Fruit fly (Drosophila melanogaster) whole organism, wandering third instar larva: Measurements from ENCODE around the gene CG3294.
A peak's percentile ranks its signal among the peaks of the same experiment; 100 is the strongest.

ENCODE experiments used
- CG32264 ChIP-seq: fragments of 200-800 bp; sonication (Bioruptor generic); optimal IDR thresholded peaks from 2 replicates; lab custom pipeline; 2016; ENCODE audit warnings: missing biosample characterization, missing genetic modification characterization
- CrebA ChIP-seq: fragments of 200-800 bp; sonication (Bioruptor generic); optimal IDR thresholded peaks from 2 replicates; lab custom pipeline; 2016; ENCODE audit warnings: missing biosample characterization, mild to moderate bottlenecking, missing genetic modification characterization, borderline replicate concordance
- Dfd ChIP-seq: fragments of >200 bp; optimal IDR thresholded peaks from 2 replicates; lab custom pipeline; 2017; ENCODE audit warnings: missing biosample characterization, missing genetic modification characterization
- GATAd ChIP-seq: sonication (Bioruptor generic); optimal IDR thresholded peaks from 2 replicates; lab custom pipeline; 2016; ENCODE audit warnings: missing biosample characterization, missing genetic modification characterization
- Hr78 ChIP-seq: fragments of >200 bp; optimal IDR thresholded peaks from 2 replicates; lab custom pipeline; 2017; ENCODE audit warnings: missing biosample characterization, missing genetic modification characterization
- OdsH ChIP-seq: fragments of 200-800 bp; sonication (Bioruptor generic); optimal IDR thresholded peaks from 2 replicates; lab custom pipeline; 2016; ENCODE audit warnings: missing biosample characterization, mild to moderate bottlenecking, missing genetic modification characterization
- jim ChIP-seq: fragments of 175-275, 200-325 bp; sonication (Bioruptor generic); optimal IDR thresholded peaks from 2 replicates; lab custom pipeline; 2016; ENCODE audit warnings: missing biosample characterization, mild to moderate bottlenecking, missing genetic modification characterization
- pan ChIP-seq: fragments of >200 bp; optimal IDR thresholded peaks from 2 replicates; lab custom pipeline; 2017
- psq ChIP-seq: fragments of 200-800 bp; sonication (Bioruptor generic); optimal IDR thresholded peaks from 3 replicates; lab custom pipeline; 2017; ENCODE audit warnings: missing biosample characterization, mild to moderate bottlenecking, missing genetic modification characterization, moderate library complexity
- rgr ChIP-seq: fragments of 200-800 bp; sonication (Bioruptor generic); optimal IDR thresholded peaks from 3 replicates; lab custom pipeline; 2016; ENCODE audit warnings: missing biosample characterization, mild to moderate bottlenecking, missing genetic modification characterization
- usp ChIP-seq: fragments of >200 bp; optimal IDR thresholded peaks from 2 replicates; lab custom pipeline; 2017; ENCODE audit warnings: missing biosample characterization, missing genetic modification characterization

- no peak for TF ChIP-seq CG32264 (GFP tag; lab: Kevin White, UChicago)
- no peak for TF ChIP-seq psq (GFP tag; lab: Kevin White, UChicago)
- TF ChIP-seq pan (lab: Kevin White, UChicago), result no peak
- TF ChIP-seq Dfd (GFP tag; lab: Kevin White, UChicago), result peak; percentile 65
- no peak for TF ChIP-seq Hr78 (GFP tag; lab: Kevin White, UChicago)
- no peak for TF ChIP-seq rgr (GFP tag; lab: Kevin White, UChicago)
- no peak for TF ChIP-seq CrebA (GFP tag; lab: Kevin White, UChicago)
- TF ChIP-seq GATAd, result no peak
- no peak for TF ChIP-seq usp
- no peak for TF ChIP-seq jim (GFP tag; lab: Kevin White, UChicago)
- no peak for TF ChIP-seq OdsH
These were observed 27.4 kb downstream of the CG3294 start, which contains the start of gene CG15628 for dm6 chr2L:4821757-4822156.
